Worm (Caenorhabditis elegans) whole organism, L4/young adult: ENCODE measurements around the gene D2045.9.

Experiments
- dao-5 ChIP-seq: sonication (generic microtip); optimal IDR thresholded peaks from 2 replicates; lab custom pipeline; 2016; ENCODE audit warnings: missing genotype, missing genetic modification characterization, moderate library complexity, missing compliant biosample characterization
- him-1 ChIP-seq: sonication (generic microtip); optimal IDR thresholded peaks from 2 replicates; lab custom pipeline; 2016; ENCODE audit warnings: missing genotype, missing genetic modification reagents, missing genetic modification characterization, missing compliant biosample characterization

DNA sequence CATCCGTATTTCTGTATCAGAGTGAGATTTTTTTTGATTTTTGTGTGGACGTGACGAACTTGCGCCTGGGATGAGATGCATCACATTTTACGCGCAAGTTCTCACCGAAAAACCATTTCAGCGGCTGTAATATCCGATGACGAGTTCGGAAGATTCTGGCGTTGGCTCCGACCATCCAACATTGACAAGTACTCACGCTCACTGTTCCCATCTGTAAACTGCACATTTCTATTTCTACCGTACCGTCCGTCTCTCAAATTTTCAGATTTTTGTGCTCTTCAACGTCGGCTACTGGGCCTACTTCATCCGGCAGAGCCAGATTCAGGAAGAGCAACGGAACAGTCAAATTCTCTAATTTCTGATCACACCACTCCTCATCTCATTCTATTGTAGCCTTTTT lies 52.4 kb downstream of the D2045.9 start:
- TF ChIP-seq dao-5 (tag; lab: Kevin White, UChicago), result no peak
- TF ChIP-seq him-1 (tag; lab: Kevin White, UChicago), result no peak
